Worm (Caenorhabditis elegans) whole organism, L1 larva: ENCODE data around the gene clp-2.

ENCODE experiments used
- C04F5.9 ChIP-seq: sonication (generic microtip); optimal IDR thresholded peaks from 2 replicates; lab custom pipeline; 2016; ENCODE audit warnings: missing genetic modification characterization, missing compliant biosample characterization
- C16A3.4 ChIP-seq: fragments of 150-350 bp; optimal IDR thresholded peaks from 2 replicates; lab custom pipeline; 2014; ENCODE audit warnings: missing biosample characterization, missing genetic modification characterization
- F16B12.6 ChIP-seq: fragments of 150-350 bp; optimal IDR thresholded peaks from 2 replicates; lab custom pipeline; 2014; ENCODE audit warnings: missing biosample characterization, missing genetic modification characterization
- Y116A8C.19 ChIP-seq: sonication (generic microtip); optimal IDR thresholded peaks from 2 replicates; lab custom pipeline; 2016; ENCODE audit warnings: missing compliant biosample characterization, missing genetic modification characterization, borderline replicate concordance
- aha-1 ChIP-seq: fragments of 150-350 bp; optimal IDR thresholded peaks from 2 replicates; lab custom pipeline; 2014; ENCODE audit warnings: missing biosample characterization, missing genetic modification characterization
- alr-1 ChIP-seq: fragments of 200-800 bp; sonication (Bioruptor generic); optimal IDR thresholded peaks from 2 replicates; lab custom pipeline; 2018; ENCODE audit warnings: borderline replicate concordance, mild to moderate bottlenecking, missing genetic modification characterization, missing compliant biosample characterization
- ama-1 ChIP-seq: fragments of 150-350 bp; optimal IDR thresholded peaks from 2 replicates; lab custom pipeline; 2014
- blmp-1 ChIP-seq: fragments of 150-350 bp; optimal IDR thresholded peaks from 2 replicates; lab custom pipeline; 2014; ENCODE audit warnings: missing biosample characterization, missing genetic modification characterization
- ceh-63 ChIP-seq: fragments of 200-800 bp; sonication (Bioruptor generic); optimal IDR thresholded peaks from 2 replicates; lab custom pipeline; 2018; ENCODE audit warnings: mild to moderate bottlenecking, missing genetic modification characterization, missing compliant biosample characterization
- ceh-82 ChIP-seq, 3 experiments: fragments of 150-350 bp in 1 of 3; sonication (generic microtip) in 2 of 3; optimal IDR thresholded peaks; 2 replicates each; lab custom pipeline; 2014 to 2017; ENCODE audit warnings: missing biosample characterization in 3 of 3, missing genetic modification characterization in 3 of 3
- ceh-88 ChIP-seq: fragments of 200-800 bp; sonication (Bioruptor generic); IDR thresholded peaks from 2 replicates; pipeline ENCODE4 v1.3.6; 2022; ENCODE audit warnings: missing genetic modification characterization, missing compliant biosample characterization
- ces-1 ChIP-seq: fragments of 150-350 bp; optimal IDR thresholded peaks from 2 replicates; lab custom pipeline; 2014; ENCODE audit warnings: missing biosample characterization, missing genetic modification reagents, missing genetic modification characterization
- dpl-1 ChIP-seq, 3 experiments: fragments of 150-350 bp in 2 of 3; sonication (generic microtip) in 1 of 3; optimal IDR thresholded peaks; 2 replicates each; lab custom pipeline; 2014 to 2017; ENCODE audit warnings: missing biosample characterization in 3 of 3, missing genetic modification characterization in 3 of 3, missing genetic modification reagents in 3 of 3
- dsc-1 ChIP-seq: sonication (generic microtip); optimal IDR thresholded peaks from 2 replicates; lab custom pipeline; 2016; ENCODE audit warnings: mild to moderate bottlenecking, missing genetic modification characterization, missing compliant biosample characterization
- efl-3 ChIP-seq: fragments of 200-800 bp; sonication (Bioruptor generic); optimal IDR thresholded peaks from 2 replicates; lab custom pipeline; 2018; ENCODE audit warnings: mild to moderate bottlenecking, missing genetic modification characterization, missing compliant biosample characterization
- egl-27 ChIP-seq, 2 experiments: fragments of 150-350 bp in 1 of 2; sonication (generic microtip); optimal IDR thresholded peaks; 3 replicates each; lab custom pipeline; 2017 to 2018; ENCODE audit warnings: missing biosample characterization in 2 of 2, missing genetic modification characterization in 2 of 2, missing genetic modification reagents in 2 of 2
- elt-2 ChIP-seq: sonication (generic microtip); optimal IDR thresholded peaks from 2 replicates; lab custom pipeline; 2016; ENCODE audit warnings: missing genetic modification characterization, mild to moderate bottlenecking, inconsistent platforms, missing compliant biosample characterization, missing genetic modification reagents
- ets-5 ChIP-seq: fragments of 200-800 bp; sonication (Bioruptor generic); IDR thresholded peaks from 2 replicates; pipeline ENCODE4 v1.3.6; 2022; ENCODE audit warnings: missing genetic modification characterization, missing compliant biosample characterization
- fkh-8 ChIP-seq: sonication (generic microtip); optimal IDR thresholded peaks from 2 replicates; lab custom pipeline; 2016; ENCODE audit warnings: mild to moderate bottlenecking, missing genetic modification characterization, missing compliant biosample characterization
- fos-1 ChIP-seq: fragments of 150-350 bp; optimal IDR thresholded peaks from 2 replicates; lab custom pipeline; 2014; ENCODE audit warnings: missing biosample characterization, missing genetic modification characterization
- grh-1 ChIP-seq: fragments of 200-800 bp; sonication (Bioruptor generic); IDR thresholded peaks from 2 replicates; pipeline ENCODE4 v1.3.6; 2022; ENCODE audit warnings: missing genetic modification reagents, missing genetic modification characterization, missing compliant biosample characterization
- hlh-4 ChIP-seq: sonication (generic microtip); optimal IDR thresholded peaks from 2 replicates; lab custom pipeline; 2016; ENCODE audit warnings: mild to moderate bottlenecking, missing genetic modification characterization, missing compliant biosample characterization
- hpl-2 ChIP-seq: fragments of 150-350 bp; optimal IDR thresholded peaks from 2 replicates; lab custom pipeline; 2014; ENCODE audit warnings: missing biosample characterization, missing genetic modification reagents, missing genetic modification characterization
- lin-14 ChIP-seq: fragments of 200-800 bp; sonication (Bioruptor generic); optimal IDR thresholded peaks from 2 replicates; lab custom pipeline; 2018; ENCODE audit warnings: mild to moderate bottlenecking, missing genetic modification characterization, moderate library complexity, missing compliant biosample characterization
- lin-39 ChIP-seq: fragments of 150-350 bp; optimal IDR thresholded peaks from 2 replicates; lab custom pipeline; 2014; ENCODE audit warnings: missing biosample characterization, missing genetic modification reagents, missing genetic modification characterization
- mab-9 ChIP-seq: fragments of 200-800 bp; sonication (Bioruptor generic); IDR thresholded peaks from 2 replicates; pipeline ENCODE4 v1.3.6; 2022; ENCODE audit warnings: missing genetic modification reagents, missing genetic modification characterization, missing compliant biosample characterization
- mdl-1 ChIP-seq, 2 experiments: fragments of 150-350 bp; optimal IDR thresholded peaks; 2 replicates each; lab custom pipeline; 2014 to 2017; ENCODE audit warnings: missing biosample characterization in 2 of 2, missing genetic modification characterization in 2 of 2, inconsistent platforms in 1 of 2
- mef-2 ChIP-seq: fragments of 150-350 bp; optimal IDR thresholded peaks from 2 replicates; lab custom pipeline; 2014; ENCODE audit warnings: missing biosample characterization, missing genetic modification characterization
- mep-1 ChIP-seq: fragments of 150-350 bp; optimal IDR thresholded peaks from 2 replicates; lab custom pipeline; 2014; ENCODE audit warnings: missing biosample characterization, missing genetic modification characterization
- nhr-11 ChIP-seq: fragments of 150-350 bp; optimal IDR thresholded peaks from 2 replicates; lab custom pipeline; 2014; ENCODE audit warnings: missing biosample characterization, missing genetic modification characterization
- nhr-19 ChIP-seq: fragments of 200-800 bp; sonication (Bioruptor generic); conservative IDR thresholded peaks from 2 replicates; pipeline ENCODE4 v1.3.6; 2022; ENCODE audit warnings: missing genetic modification characterization, missing compliant biosample characterization
- nhr-20 ChIP-seq: sonication (generic microtip); optimal IDR thresholded peaks from 2 replicates; lab custom pipeline; 2016; ENCODE audit warnings: mild to moderate bottlenecking, missing genetic modification characterization, missing compliant biosample characterization
- nhr-237 ChIP-seq: fragments of 150-350 bp; optimal IDR thresholded peaks from 2 replicates; lab custom pipeline; 2014; ENCODE audit warnings: missing biosample characterization, missing genetic modification characterization
- nhr-77 ChIP-seq: fragments of 150-350 bp; optimal IDR thresholded peaks from 2 replicates; lab custom pipeline; 2014; ENCODE audit warnings: missing biosample characterization, missing genetic modification characterization
- nhr-90 ChIP-seq: sonication (generic microtip); optimal IDR thresholded peaks from 2 replicates; lab custom pipeline; 2016; ENCODE audit warnings: mild to moderate bottlenecking, missing genetic modification characterization, missing compliant biosample characterization; ENCODE audit not compliant: poor library complexity
- pax-3 ChIP-seq: fragments of 200-800 bp; sonication (Bioruptor generic); optimal IDR thresholded peaks from 2 replicates; lab custom pipeline; 2018; ENCODE audit warnings: mild to moderate bottlenecking, missing genetic modification characterization, moderate library complexity, missing compliant biosample characterization
- rnt-1 ChIP-seq: sonication (generic microtip); optimal IDR thresholded peaks from 2 replicates; lab custom pipeline; 2016; ENCODE audit warnings: mild to moderate bottlenecking, missing genetic modification characterization, moderate library complexity, missing compliant biosample characterization
- snpc-4 ChIP-seq: fragments of 150-350 bp; optimal IDR thresholded peaks from 2 replicates; lab custom pipeline; 2014; ENCODE audit warnings: missing biosample characterization, missing genetic modification characterization
- sox-4 ChIP-seq: sonication (generic microtip); optimal IDR thresholded peaks from 2 replicates; lab custom pipeline; 2016; ENCODE audit warnings: missing genetic modification characterization, missing compliant biosample characterization
- sup-37 ChIP-seq: fragments of 200-800 bp; sonication (Bioruptor generic); optimal IDR thresholded peaks from 2 replicates; lab custom pipeline; 2018; ENCODE audit warnings: mild to moderate bottlenecking, missing genetic modification characterization, missing compliant biosample characterization
- tbx-2 ChIP-seq: sonication (generic microtip); optimal IDR thresholded peaks from 2 replicates; lab custom pipeline; 2016; ENCODE audit warnings: missing genetic modification characterization, missing compliant biosample characterization
- unc-130 ChIP-seq: fragments of 150-350 bp; optimal IDR thresholded peaks from 2 replicates; lab custom pipeline; 2017; ENCODE audit warnings: missing biosample characterization, missing genetic modification characterization, inconsistent platforms
- unc-30 ChIP-seq: sonication (generic microtip); optimal IDR thresholded peaks from 2 replicates; lab custom pipeline; 2017; ENCODE audit warnings: missing biosample characterization, missing genetic modification characterization
- unc-62 ChIP-seq: fragments of 150-350 bp; optimal IDR thresholded peaks from 2 replicates; lab custom pipeline; 2014; ENCODE audit warnings: missing biosample characterization, missing genetic modification reagents, missing genetic modification characterization
- unc-98 ChIP-seq: fragments of 200-800 bp; sonication (Bioruptor generic); IDR thresholded peaks from 2 replicates; pipeline ENCODE4 v1.3.6; 2022; ENCODE audit warnings: missing genetic modification characterization, missing compliant biosample characterization
- xbp-1 ChIP-seq: sonication (generic microtip); optimal IDR thresholded peaks from 2 replicates; lab custom pipeline; 2016; ENCODE audit warnings: missing genetic modification characterization, missing compliant biosample characterization
- zag-1 ChIP-seq: fragments of 150-350 bp; optimal IDR thresholded peaks from 2 replicates; lab custom pipeline; 2014; ENCODE audit warnings: missing biosample characterization, missing genetic modification characterization
- zip-4 ChIP-seq: fragments of 200-800 bp; sonication (Bioruptor generic); optimal IDR thresholded peaks from 2 replicates; lab custom pipeline; 2018; ENCODE audit warnings: mild to moderate bottlenecking, missing genetic modification characterization, moderate library complexity, missing compliant biosample characterization
- ztf-11 ChIP-seq, 2 experiments: sonication (generic microtip); optimal IDR thresholded peaks; 2 replicates each; lab custom pipeline; 2016 to 2017; ENCODE audit warnings: missing genetic modification characterization in 2 of 2, missing biosample characterization in 1 of 2, missing compliant biosample characterization in 1 of 2
- ztf-4 ChIP-seq: fragments of 150-350 bp; optimal IDR thresholded peaks from 2 replicates; lab custom pipeline; 2014; ENCODE audit warnings: missing biosample characterization, missing genetic modification characterization

clp-2 gene

DNA sequence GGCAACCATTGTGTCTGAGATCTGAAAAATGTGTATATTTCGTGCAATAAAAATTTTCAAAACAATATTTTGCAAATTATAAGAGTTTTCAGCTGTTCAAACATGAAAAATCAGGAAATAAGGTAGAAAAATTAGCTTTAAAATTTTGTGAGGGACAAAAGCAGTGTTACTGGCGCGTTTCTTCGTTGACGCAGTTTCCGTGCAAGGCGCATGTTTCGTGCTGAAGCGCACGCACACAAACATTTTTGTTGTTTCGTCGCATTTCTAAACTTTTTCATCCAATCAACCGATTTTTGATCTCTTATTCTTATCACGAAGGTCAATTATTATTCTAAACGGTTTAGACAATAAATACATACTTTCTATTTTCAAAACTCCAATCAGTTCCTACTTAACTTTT is 10.5 kb downstream of the clp-2 start, which contains the start of gene nifk-1 (continued):
- TF ChIP-seq mab-9 (no peak), ceh-88 (GFP tag; lab: Robert Waterston, UW) (no peak), ceh-63 (no peak), rnt-1 (tag; lab: Kevin White, UChicago) (peak; percentile 67), fkh-8 (tag; lab: Kevin White, UChicago) (peak; percentile 12), mdl-1 (tag; optimal IDR thresholded peaks at IDR 0.05; lab: Kevin White, UChicago) (peak in 1 of 2 experiments; percentile 31), fos-1 (tag; lab: Kevin White, UChicago) (peak; percentile 10), nhr-20 (peak; percentile 65), ceh-82 (tag; optimal IDR thresholded peaks at IDR 0.05; lab: Kevin White, UChicago) (peak; percentile 23 to 59 (median 43))

DNA sequence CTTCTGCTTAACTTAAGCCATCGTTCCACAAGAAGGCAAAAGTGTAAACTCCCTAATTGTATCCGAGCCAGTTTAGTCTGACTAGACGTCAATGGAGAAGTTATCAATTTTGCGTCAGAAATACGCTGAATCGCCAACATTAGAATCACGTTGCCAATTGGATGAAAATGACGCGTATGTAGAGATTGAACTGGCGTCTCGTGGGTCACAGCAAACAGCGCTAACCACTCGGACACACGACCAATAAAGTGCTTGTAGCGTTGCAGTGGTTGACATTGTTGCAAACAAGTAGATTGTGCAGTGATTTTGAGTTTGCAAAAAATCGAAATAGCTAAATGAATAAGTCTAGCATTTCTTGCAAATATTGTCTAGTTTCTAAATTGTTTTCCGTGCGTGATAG is 14.2 kb downstream of the clp-2 start:
- no peak for TF ChIP-seq ces-1
- no peak for TF ChIP-seq unc-62 (GFP tag; lab: Kevin White, UChicago)
- no peak for TF ChIP-seq nhr-237 (tag; lab: Kevin White, UChicago)
- TF ChIP-seq aha-1 (tag; lab: Kevin White, UChicago), result no peak
- TF ChIP-seq nhr-11, result no peak
- TF ChIP-seq Y116A8C.19 (tag; lab: Kevin White, UChicago), result no peak
- no peak for TF ChIP-seq ets-5 (GFP tag; lab: Robert Waterston, UW)
- no peak for TF ChIP-seq ceh-63
- TF ChIP-seq sox-4 (tag; lab: Kevin White, UChicago), result no peak
- TF ChIP-seq unc-130 (tag; lab: Kevin White, UChicago), result peak; percentile 76
- no peak for TF ChIP-seq snpc-4
- TF ChIP-seq elt-2 (tag; lab: Kevin White, UChicago), result peak; percentile 71
- no peak for TF ChIP-seq hlh-4 (tag; lab: Kevin White, UChicago)
- peak; percentile 14 for TF ChIP-seq blmp-1 (tag; lab: Kevin White, UChicago)
- TF ChIP-seq dsc-1 (tag; lab: Kevin White, UChicago), result peak; percentile 73
- TF ChIP-seq sup-37 (GFP tag; lab: Kevin White, UChicago), result peak; percentile 49
- TF ChIP-seq xbp-1 (tag; lab: Kevin White, UChicago), result peak; percentile 61
- TF ChIP-seq mep-1 (tag; lab: Kevin White, UChicago), result peak; percentile 87
- 0 out of 2 replicates have a peak, but pooled peaks have one; percentile 38 for TF ChIP-seq grh-1 (GFP tag; lab: Robert Waterston, UW)
- TF ChIP-seq rnt-1 (tag; lab: Kevin White, UChicago), result peak; percentile 83
- peak; percentile 20 for TF ChIP-seq fkh-8 (tag; lab: Kevin White, UChicago)
- TF ChIP-seq ceh-82 (tag; optimal IDR thresholded peaks at IDR 0.05; lab: Kevin White, UChicago), result peak; percentile 20 to 64 (median 61)
- TF ChIP-seq efl-3 (GFP tag; lab: Kevin White, UChicago), result no peak
- TF ChIP-seq mef-2 (tag; lab: Kevin White, UChicago), result peak; percentile 5
- TF ChIP-seq nhr-20, result peak; percentile 78
- TF ChIP-seq alr-1 (tag; lab: Kevin White, UChicago), result no peak
- no peak for TF ChIP-seq mab-9
- TF ChIP-seq pax-3 (tag; lab: Kevin White, UChicago), result peak; percentile 42
- TF ChIP-seq ztf-4 (tag; lab: Kevin White, UChicago), result peak; percentile 50
- no peak for TF ChIP-seq unc-98 (GFP tag; lab: Robert Waterston, UW)
- TF ChIP-seq lin-39 (tag; lab: Kevin White, UChicago), result no peak
- peak; percentile 40 to 62 (median 58) for TF ChIP-seq dpl-1 (GFP tag; optimal IDR thresholded peaks at IDR 0.05; lab: Kevin White, UChicago)
- TF ChIP-seq zip-4 (GFP tag; lab: Kevin White, UChicago), result peak; percentile 4
- peak in 1 of 2 experiments; percentile 15 for TF ChIP-seq ztf-11 (tag; optimal IDR thresholded peaks at IDR 0.05; lab: Kevin White, UChicago)
- peak; percentile 82 for TF ChIP-seq C16A3.4 (tag; lab: Kevin White, UChicago)
- TF ChIP-seq unc-30 (tag; lab: Kevin White, UChicago), result no peak
- TF ChIP-seq fos-1 (tag; lab: Kevin White, UChicago), result peak; percentile 34
- TF ChIP-seq nhr-77 (tag; lab: Kevin White, UChicago), result peak; percentile 66
- TF ChIP-seq C04F5.9 (tag; lab: Kevin White, UChicago), result peak; percentile 46
- TF ChIP-seq zag-1, result no peak
- peak; percentile 25 for TF ChIP-seq hpl-2
- TF ChIP-seq nhr-90, result peak; percentile 85
- TF ChIP-seq ama-1 (lab: Kevin White, UChicago), result peak; percentile 66
- no peak for TF ChIP-seq egl-27 (tag; optimal IDR thresholded peaks at IDR 0.05; lab: Kevin White, UChicago)
- TF ChIP-seq nhr-19 (GFP tag; lab: Robert Waterston, UW), result peak; percentile 77
- TF ChIP-seq lin-14 (GFP tag; lab: Kevin White, UChicago), result peak; percentile 64
- no peak for TF ChIP-seq F16B12.6 (tag; lab: Kevin White, UChicago)
- peak; percentile 53 for TF ChIP-seq tbx-2
